Worm (Caenorhabditis elegans) whole organism, young adult: ENCODE data around the gene dec-7.

Source experiments
- B0336.3 ChIP-seq: fragments of 200-800 bp; sonication (Bioruptor generic); IDR thresholded peaks from 2 replicates; pipeline ENCODE4 v1.3.6; 2022; ENCODE audit warnings: missing genetic modification characterization, missing compliant biosample characterization
- K11D2.4 ChIP-seq: fragments of 200-800 bp; sonication (Bioruptor generic); IDR thresholded peaks from 2 replicates; pipeline ENCODE4 v1.3.6; 2022; ENCODE audit warnings: missing genetic modification reagents, missing genetic modification characterization, missing compliant biosample characterization
- T07F8.4 ChIP-seq: sonication (generic microtip); optimal IDR thresholded peaks from 2 replicates; lab custom pipeline; 2016; ENCODE audit warnings: mild to moderate bottlenecking, missing genetic modification characterization, moderate library complexity, missing compliant biosample characterization
- Y53G8AR.9 ChIP-seq: fragments of 200-800 bp; sonication (Bioruptor generic); conservative IDR thresholded peaks from 2 replicates; pipeline ENCODE4 v1.3.6; 2022; ENCODE audit warnings: missing genetic modification reagents, missing genetic modification characterization, missing compliant biosample characterization
- ZK185.1 ChIP-seq: sonication (generic microtip); optimal IDR thresholded peaks from 2 replicates; lab custom pipeline; 2016; ENCODE audit warnings: mild to moderate bottlenecking, missing genetic modification characterization, missing compliant biosample characterization; ENCODE audit not compliant: poor library complexity, severe bottlenecking
- aptf-3 ChIP-seq: fragments of 200-800 bp; sonication (Bioruptor generic); IDR thresholded peaks from 2 replicates; pipeline ENCODE4 v1.3.6; 2022; ENCODE audit warnings: missing genetic modification characterization, missing compliant biosample characterization
- athp-1 ChIP-seq: sonication (generic microtip); optimal IDR thresholded peaks from 2 replicates; lab custom pipeline; 2017; ENCODE audit warnings: mild to moderate bottlenecking, missing genetic modification characterization, missing compliant biosample characterization
- attf-5 ChIP-seq: fragments of 200-800 bp; sonication (Bioruptor generic); optimal IDR thresholded peaks from 2 replicates; lab custom pipeline; 2018; ENCODE audit warnings: mild to moderate bottlenecking, missing genetic modification characterization, missing compliant biosample characterization
- ccch-3 ChIP-seq: fragments of 200-800 bp; sonication (Bioruptor generic); optimal IDR thresholded peaks from 2 replicates; lab custom pipeline; 2018; ENCODE audit warnings: mild to moderate bottlenecking, missing genetic modification characterization, missing compliant biosample characterization
- cebp-1 ChIP-seq, 2 experiments: fragments of 200-800 bp in 1 of 2; sonication (Bioruptor generic) in 1 of 2; sonication (generic microtip) in 1 of 2; IDR thresholded peaks in 1 of 2; optimal IDR thresholded peaks in 1 of 2; 2 replicates each; pipeline versions ENCODE4 v1.3.6 to Lab custom; 2017 to 2022; ENCODE audit warnings: missing compliant biosample characterization in 2 of 2, missing genetic modification characterization in 2 of 2, mild to moderate bottlenecking in 1 of 2, missing genetic modification reagents in 1 of 2, moderate library complexity in 1 of 2
- cebp-2 ChIP-seq: fragments of 200-800 bp; sonication (Bioruptor generic); IDR thresholded peaks from 2 replicates; pipeline ENCODE4 v1.3.6; 2022; ENCODE audit warnings: missing genetic modification characterization, missing compliant biosample characterization
- ceh-100 ChIP-seq: fragments of 200-800 bp; sonication (Bioruptor generic); IDR thresholded peaks from 2 replicates; pipeline ENCODE4 v1.3.6; 2022; ENCODE audit warnings: missing genetic modification reagents, missing genetic modification characterization, missing compliant biosample characterization
- ceh-27 ChIP-seq: fragments of 200-800 bp; sonication (Bioruptor generic); optimal IDR thresholded peaks from 2 replicates; lab custom pipeline; 2018; ENCODE audit warnings: mild to moderate bottlenecking, missing genetic modification characterization, moderate library complexity, missing compliant biosample characterization
- ceh-58 ChIP-seq: fragments of 200-800 bp; sonication (Bioruptor generic); IDR thresholded peaks from 2 replicates; pipeline ENCODE4 v1.3.6; 2022; ENCODE audit warnings: missing genetic modification characterization, missing compliant biosample characterization
- die-1 ChIP-seq: sonication (generic microtip); optimal IDR thresholded peaks from 2 replicates; lab custom pipeline; 2016; ENCODE audit warnings: missing genotype, mild to moderate bottlenecking, missing genetic modification characterization, missing compliant biosample characterization
- dpl-1 ChIP-seq: fragments of 150-350 bp; optimal IDR thresholded peaks from 2 replicates; lab custom pipeline; 2014; ENCODE audit warnings: missing biosample characterization, missing genetic modification reagents, missing genetic modification characterization
- egl-18 ChIP-seq: fragments of 200-800 bp; sonication (Bioruptor generic); IDR thresholded peaks from 2 replicates; pipeline ENCODE4 v1.3.6; 2022; ENCODE audit warnings: missing genetic modification reagents, missing genetic modification characterization, missing compliant biosample characterization
- egl-44 ChIP-seq: fragments of 200-800 bp; sonication (Bioruptor generic); IDR thresholded peaks from 2 replicates; pipeline ENCODE4 v1.3.6; 2022; ENCODE audit warnings: missing genetic modification reagents, missing genetic modification characterization, missing compliant biosample characterization
- ets-4 ChIP-seq: fragments of 200-800 bp; sonication (Bioruptor generic); optimal IDR thresholded peaks from 2 replicates; lab custom pipeline; 2018; ENCODE audit warnings: mild to moderate bottlenecking, missing genetic modification characterization, missing compliant biosample characterization
- gei-17 ChIP-seq: fragments of 200-800 bp; sonication (Bioruptor generic); optimal IDR thresholded peaks from 2 replicates; lab custom pipeline; 2018; ENCODE audit warnings: mild to moderate bottlenecking, missing genetic modification characterization, missing compliant biosample characterization
- hlh-12 ChIP-seq: sonication (generic microtip); optimal IDR thresholded peaks from 2 replicates; lab custom pipeline; 2016; ENCODE audit warnings: missing genetic modification characterization, missing compliant biosample characterization
- hrde-1 ChIP-seq: sonication (generic microtip); optimal IDR thresholded peaks from 2 replicates; lab custom pipeline; 2016; ENCODE audit warnings: missing genetic modification characterization, mild to moderate bottlenecking, missing compliant biosample characterization, moderate library complexity, missing genotype, missing genetic modification reagents, borderline replicate concordance
- lag-1 ChIP-seq: fragments of 200-800 bp; sonication (Bioruptor generic); IDR thresholded peaks from 2 replicates; pipeline ENCODE4 v1.3.6; 2022; ENCODE audit warnings: missing genetic modification reagents, missing genetic modification characterization, missing compliant biosample characterization
- let-526 ChIP-seq: fragments of 200-800 bp; sonication (Bioruptor generic); IDR thresholded peaks from 2 replicates; pipeline ENCODE4 v1.3.6; 2022; ENCODE audit warnings: missing genetic modification reagents, missing genetic modification characterization, missing compliant biosample characterization
- let-607 ChIP-seq, 2 experiments: fragments of 200-800 bp in 1 of 2; sonication (Bioruptor generic) in 1 of 2; sonication (generic microtip) in 1 of 2; optimal IDR thresholded peaks; 2 replicates each; lab custom pipeline; 2016 to 2018; ENCODE audit warnings: mild to moderate bottlenecking in 2 of 2, missing compliant biosample characterization in 2 of 2, missing genetic modification characterization in 2 of 2, moderate library complexity in 2 of 2, missing genotype in 1 of 2
- lin-40 ChIP-seq: sonication (generic microtip); optimal IDR thresholded peaks from 2 replicates; lab custom pipeline; 2016; ENCODE audit warnings: missing genetic modification characterization, mild to moderate bottlenecking, missing compliant biosample characterization, missing genotype, missing genetic modification reagents
- lir-1 ChIP-seq: fragments of 200-800 bp; sonication (Bioruptor generic); conservative IDR thresholded peaks from 2 replicates; pipeline ENCODE4 v1.3.6; 2022; ENCODE audit warnings: missing genetic modification reagents, missing genetic modification characterization, missing compliant biosample characterization
- madf-3 ChIP-seq: fragments of 200-800 bp; sonication (Bioruptor generic); IDR thresholded peaks from 2 replicates; pipeline ENCODE4 v1.3.6; 2022; ENCODE audit warnings: missing genetic modification reagents, missing genetic modification characterization, missing compliant biosample characterization
- mcd-1 ChIP-seq: fragments of 200-800 bp; sonication (Bioruptor generic); IDR thresholded peaks from 2 replicates; pipeline ENCODE4 v1.3.6; 2022; ENCODE audit warnings: missing genetic modification reagents, missing genetic modification characterization, missing compliant biosample characterization
- mxl-1 ChIP-seq: sonication (generic microtip); optimal IDR thresholded peaks from 2 replicates; lab custom pipeline; 2016; ENCODE audit warnings: missing genetic modification characterization, missing compliant biosample characterization
- nhr-80 ChIP-seq: sonication (generic microtip); optimal IDR thresholded peaks from 2 replicates; lab custom pipeline; 2016; ENCODE audit warnings: missing genetic modification characterization, missing compliant biosample characterization
- rcor-1 ChIP-seq: fragments of 200-800 bp; sonication (Bioruptor generic); IDR thresholded peaks from 2 replicates; pipeline ENCODE4 v1.3.6; 2022; ENCODE audit warnings: missing genetic modification reagents, missing genetic modification characterization, missing compliant biosample characterization
- rec-8 ChIP-seq, 2 experiments: sonication (generic microtip); optimal IDR thresholded peaks; 2 replicates each; lab custom pipeline; 2016; ENCODE audit warnings: mild to moderate bottlenecking in 2 of 2, missing genetic modification characterization in 2 of 2, missing genetic modification reagents in 2 of 2, missing genotype in 2 of 2, missing biosample characterization in 1 of 2, missing compliant biosample characterization in 1 of 2, moderate library complexity in 1 of 2
- sea-2 ChIP-seq: fragments of 200-800 bp; sonication (Bioruptor generic); IDR thresholded peaks from 2 replicates; pipeline ENCODE4 v1.3.6; 2022; ENCODE audit warnings: missing genetic modification characterization, missing compliant biosample characterization
- snpc-1.1 ChIP-seq: sonication (generic microtip); optimal IDR thresholded peaks from 2 replicates; lab custom pipeline; 2017; ENCODE audit warnings: missing genetic modification characterization, mild to moderate bottlenecking, missing compliant biosample characterization, antibody characterized with exemption, moderate library complexity, missing genotype, missing genetic modification reagents; ENCODE audit not compliant: insufficient read depth
- tbp1 ChIP-seq: fragments of 200-800 bp; sonication (Bioruptor generic); optimal IDR thresholded peaks from 2 replicates; lab custom pipeline; 2018; ENCODE audit warnings: mild to moderate bottlenecking, missing genetic modification characterization, missing compliant biosample characterization
- unc-62 ChIP-seq: fragments of 150-350 bp; optimal IDR thresholded peaks from 2 replicates; lab custom pipeline; 2014; ENCODE audit warnings: missing biosample characterization, missing genetic modification reagents, missing genetic modification characterization
- ztf-18 ChIP-seq: sonication (generic microtip); optimal IDR thresholded peaks from 2 replicates; lab custom pipeline; 2016; ENCODE audit warnings: missing genotype, mild to moderate bottlenecking, missing genetic modification characterization, missing compliant biosample characterization
- ztf-22 ChIP-seq: fragments of 200-800 bp; sonication (Bioruptor generic); optimal IDR thresholded peaks from 2 replicates; lab custom pipeline; 2018; ENCODE audit warnings: mild to moderate bottlenecking, missing genetic modification characterization, moderate library complexity, missing compliant biosample characterization
- ztf-3 ChIP-seq: fragments of 200-800 bp; sonication (Bioruptor generic); optimal IDR thresholded peaks from 2 replicates; lab custom pipeline; 2018; ENCODE audit warnings: mild to moderate bottlenecking, missing genetic modification characterization, missing compliant biosample characterization

The dec-7 gene

DNA sequence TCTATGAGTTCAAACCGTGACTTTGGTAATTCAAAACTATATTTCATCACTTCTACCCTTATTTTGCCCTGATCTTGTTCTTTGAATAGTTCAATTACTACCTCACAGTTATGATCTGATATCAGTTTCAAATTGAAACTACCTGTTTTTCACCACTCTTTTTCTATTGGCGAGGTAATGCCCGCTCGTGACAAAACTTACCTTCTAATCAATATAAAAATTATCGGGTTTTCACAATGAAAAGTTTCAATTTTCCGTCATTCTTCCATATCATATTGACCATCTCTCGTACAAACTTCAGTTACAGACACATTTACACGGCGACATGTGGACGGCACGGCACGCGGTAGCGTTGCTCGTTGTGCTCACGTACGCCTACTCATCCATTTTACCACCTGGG lies at the start of gene dec-7:
Gene dec-7, plus strand, starts transcription at position 308 of the 400 bp plus-strand sequence.
- TF ChIP-seq ceh-27 (GFP tag; lab: Kevin White, UChicago): no peak
- no peak for TF ChIP-seq hlh-12 (tag; lab: Kevin White, UChicago)
- TF ChIP-seq aptf-3 (GFP tag; lab: Robert Waterston, UW): no peak
- TF ChIP-seq lir-1 (GFP tag; lab: Robert Waterston, UW): no peak
- TF ChIP-seq cebp-1 (GFP tag; IDR thresholded peaks at IDR 0.05; lab: Robert Waterston, UW): no peak
- TF ChIP-seq cebp-1 (tag; optimal IDR thresholded peaks at IDR 0.05; lab: Kevin White, UChicago): peak; percentile 45
- TF ChIP-seq mcd-1 (GFP tag; lab: Robert Waterston, UW): no peak
- TF ChIP-seq hrde-1 (tag; lab: Kevin White, UChicago): no peak
- TF ChIP-seq K11D2.4: no peak
- TF ChIP-seq gei-17 (GFP tag; lab: Kevin White, UChicago): no peak
- peak; percentile 64 for TF ChIP-seq nhr-80 (tag; lab: Kevin White, UChicago)
- no peak for TF ChIP-seq T07F8.4 (tag; lab: Kevin White, UChicago)
- no peak for TF ChIP-seq let-526 (GFP tag; lab: Robert Waterston, UW)

DNA sequence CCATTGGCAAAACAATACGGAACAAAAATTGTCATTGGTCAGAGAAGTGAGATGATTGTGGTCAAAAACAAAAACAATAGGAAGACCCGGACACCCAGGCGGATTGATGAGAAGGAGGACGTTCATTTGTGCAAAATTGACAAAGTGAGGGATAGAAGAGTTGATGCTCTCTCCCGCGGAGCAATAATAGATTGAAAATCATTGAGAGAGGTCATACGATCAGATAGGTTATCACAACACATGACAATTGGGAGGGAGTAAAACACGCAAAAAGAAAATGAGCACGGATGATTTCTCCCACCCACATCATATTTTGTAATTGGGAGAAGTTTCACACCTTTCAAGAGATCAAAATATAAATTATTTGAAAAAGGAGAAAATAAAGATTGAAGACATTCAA lies 46.6 kb upstream of the dec-7 start:
- TF ChIP-seq athp-1 (tag; lab: Kevin White, UChicago) (no peak), egl-44 (GFP tag; lab: Robert Waterston, UW) (no peak), let-607 (tag; optimal IDR thresholded peaks at IDR 0.05; lab: Kevin White, UChicago) (no peak), tbp1 (GFP tag; lab: Kevin White, UChicago) (no peak), snpc-1.1 (tag; lab: Kevin White, UChicago) (no peak), Y53G8AR.9 (GFP tag; lab: Robert Waterston, UW) (no peak), ceh-100 (GFP tag; lab: Robert Waterston, UW) (no peak), ceh-58 (GFP tag; lab: Robert Waterston, UW) (no peak), rec-8 (tag; optimal IDR thresholded peaks at IDR 0.05; lab: Kevin White, UChicago) (no peak), ZK185.1 (tag; lab: Kevin White, UChicago) (no peak), ets-4 (no peak), madf-3 (GFP tag; lab: Robert Waterston, UW) (no peak), cebp-2 (GFP tag; lab: Robert Waterston, UW) (no peak), dpl-1 (GFP tag; lab: Kevin White, UChicago) (no peak), K11D2.4 (no peak)

DNA sequence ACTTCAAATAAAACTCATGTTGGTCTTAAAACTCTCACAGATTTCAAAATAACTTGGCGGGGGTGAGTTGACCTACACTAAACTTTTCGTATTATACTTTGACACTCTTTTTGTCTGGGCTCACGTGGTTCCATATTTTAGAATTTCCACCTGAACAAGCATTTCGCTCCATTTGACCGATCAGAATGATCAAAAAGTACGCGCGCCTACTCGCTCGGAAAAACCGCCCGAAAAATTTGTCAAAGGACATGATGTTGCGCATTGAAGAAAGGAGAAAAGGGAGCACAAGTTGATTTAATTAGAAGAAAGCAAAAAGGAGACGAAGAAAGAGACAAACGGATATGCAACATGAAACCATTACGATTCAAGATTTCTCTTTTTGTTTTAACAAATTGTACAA lies 45.9 kb upstream of the dec-7 start:
- no peak for TF ChIP-seq rcor-1 (GFP tag; lab: Robert Waterston, UW)
- TF ChIP-seq ztf-3 (GFP tag; lab: Kevin White, UChicago): no peak
- no peak for TF ChIP-seq ceh-100 (GFP tag; lab: Robert Waterston, UW)
- TF ChIP-seq aptf-3 (GFP tag; lab: Robert Waterston, UW): no peak
- no peak for TF ChIP-seq ztf-18 (tag; lab: Kevin White, UChicago)
- TF ChIP-seq die-1 (tag; lab: Kevin White, UChicago): no peak
- no peak for TF ChIP-seq sea-2 (GFP tag; lab: Robert Waterston, UW)
- TF ChIP-seq, all 124 proteins: peak for 0

DNA sequence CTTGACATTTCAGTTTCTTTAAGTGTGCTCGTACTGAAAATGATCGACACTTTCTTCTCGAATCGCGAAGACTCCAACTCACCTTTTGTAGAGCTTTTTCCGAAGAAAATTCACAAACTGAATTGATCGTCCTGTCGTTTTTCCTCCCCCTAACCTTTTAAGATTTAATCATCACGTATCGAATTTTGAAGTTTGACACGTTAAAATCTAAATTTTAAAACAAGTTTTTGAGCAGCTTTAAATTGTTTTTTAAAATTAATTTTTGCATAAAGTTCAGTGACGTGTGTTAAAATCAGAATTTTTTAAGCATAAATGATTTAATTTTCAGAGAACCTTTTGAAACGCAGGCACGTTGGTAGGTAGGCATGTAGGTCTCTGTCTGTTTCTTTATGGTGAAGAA lies 40.9 kb upstream of the dec-7 start, which contains the start of gene alg-4:
Gene alg-4, minus strand, starts transcription at position 101 of the 400 bp plus-strand sequence.
- TF ChIP-seq cebp-2 (GFP tag; lab: Robert Waterston, UW) (no peak), ccch-3 (no peak), mxl-1 (tag; lab: Kevin White, UChicago) (no peak), lag-1 (GFP tag; lab: Robert Waterston, UW) (no peak), ztf-18 (tag; lab: Kevin White, UChicago) (no peak), athp-1 (tag; lab: Kevin White, UChicago) (no peak), lin-40 (no peak), egl-18 (GFP tag; lab: Robert Waterston, UW) (no peak), lir-1 (GFP tag; lab: Robert Waterston, UW) (no peak), B0336.3 (no peak), let-526 (GFP tag; lab: Robert Waterston, UW) (no peak), ztf-22 (no peak), unc-62 (GFP tag; lab: Kevin White, UChicago) (no peak), attf-5 (GFP tag; lab: Kevin White, UChicago) (no peak)
- TF ChIP-seq, all 124 proteins: peak for 0
